Worm (Caenorhabditis elegans) whole organism, L4 larva: ENCODE measurements around the gene srg-64.

Source experiments
- D1046.2 ChIP-seq: fragments of 200-800 bp; sonication (Bioruptor generic); IDR thresholded peaks from 2 replicates; pipeline ENCODE4 v1.3.6; 2022; ENCODE audit warnings: missing genetic modification characterization, missing compliant biosample characterization
- F26F4.8 ChIP-seq: fragments of 200-800 bp; sonication (Bioruptor generic); conservative IDR thresholded peaks from 2 replicates; pipeline ENCODE4 v1.3.6; 2022; ENCODE audit warnings: missing genetic modification characterization, missing compliant biosample characterization
- F37D6.2 ChIP-seq: sonication (generic microtip); optimal IDR thresholded peaks from 2 replicates; lab custom pipeline; 2016; ENCODE audit warnings: mild to moderate bottlenecking, missing genetic modification characterization, missing compliant biosample characterization
- F49E8.2 ChIP-seq: sonication (generic microtip); optimal IDR thresholded peaks from 2 replicates; lab custom pipeline; 2016; ENCODE audit warnings: missing compliant biosample characterization, mild to moderate bottlenecking, missing genetic modification characterization, borderline replicate concordance
- T20F7.1 ChIP-seq: fragments of 200-800 bp; sonication (Bioruptor generic); optimal IDR thresholded peaks from 2 replicates; lab custom pipeline; 2018; ENCODE audit warnings: mild to moderate bottlenecking, missing genetic modification characterization, missing compliant biosample characterization
- Y75B8A.6 ChIP-seq: fragments of 200-800 bp; sonication (Bioruptor generic); IDR thresholded peaks from 2 replicates; pipeline ENCODE4 v1.3.6; 2022; ENCODE audit warnings: missing genetic modification reagents, missing genetic modification characterization, missing compliant biosample characterization
- ZK337.2 ChIP-seq: fragments of 200-800 bp; sonication (Bioruptor generic); IDR thresholded peaks from 2 replicates; pipeline ENCODE4 v1.3.6; 2022; ENCODE audit warnings: missing genetic modification reagents, missing genetic modification characterization, missing compliant biosample characterization
- ZK546.5 ChIP-seq, 2 experiments: sonication (generic microtip); optimal IDR thresholded peaks; 2 replicates each; lab custom pipeline; 2017; ENCODE audit warnings: missing biosample characterization in 2 of 2, missing genetic modification characterization in 2 of 2
- aha-1 ChIP-seq: fragments of 150-350 bp; peaks from one replicate; lab custom pipeline; 2014; ENCODE audit warnings: missing biosample characterization, missing genetic modification characterization
- aly-2 ChIP-seq: sonication (generic microtip); optimal IDR thresholded peaks from 2 replicates; lab custom pipeline; 2018; ENCODE audit warnings: missing biosample characterization, missing genetic modification characterization
- ceh-28 ChIP-seq: fragments of 150-350 bp; optimal IDR thresholded peaks from 2 replicates; lab custom pipeline; 2014; ENCODE audit warnings: missing biosample characterization, missing genetic modification reagents, missing genetic modification characterization
- ceh-44 ChIP-seq: fragments of 200-800 bp; sonication (Bioruptor generic); IDR thresholded peaks from 2 replicates; pipeline ENCODE4 v1.3.6; 2022; ENCODE audit warnings: missing genetic modification reagents, missing genetic modification characterization, missing compliant biosample characterization
- ceh-82 ChIP-seq: sonication (generic microtip); optimal IDR thresholded peaks from 2 replicates; lab custom pipeline; 2017; ENCODE audit warnings: missing biosample characterization, missing genetic modification characterization
- cey-2 ChIP-seq: sonication (generic microtip); optimal IDR thresholded peaks from 3 replicates; lab custom pipeline; 2017; ENCODE audit warnings: missing genetic modification characterization, mild to moderate bottlenecking, missing compliant biosample characterization, antibody characterized with exemption, borderline replicate concordance; ENCODE audit not compliant: insufficient read depth
- ctbp-1 ChIP-seq: fragments of 200-800 bp; sonication (Bioruptor generic); IDR thresholded peaks from 2 replicates; pipeline ENCODE4 v1.3.6; 2022; ENCODE audit warnings: missing genetic modification reagents, missing genetic modification characterization, missing compliant biosample characterization
- daf-16 ChIP-seq, 3 experiments: sonication (generic microtip); optimal IDR thresholded peaks; 2 replicates each; lab custom pipeline; 2016 to 2017; ENCODE audit warnings: missing genetic modification characterization in 3 of 3, missing genetic modification reagents in 3 of 3, mild to moderate bottlenecking in 2 of 3, missing compliant biosample characterization in 2 of 3, missing biosample characterization in 1 of 3, moderate library complexity in 1 of 3
- dmd-8 ChIP-seq: fragments of 200-800 bp; sonication (Bioruptor generic); IDR thresholded peaks from 2 replicates; pipeline ENCODE4 v1.3.6; 2022; ENCODE audit warnings: missing genetic modification characterization, missing compliant biosample characterization
- dve-1 ChIP-seq: sonication (generic microtip); optimal IDR thresholded peaks from 2 replicates; lab custom pipeline; 2017; ENCODE audit warnings: antibody characterized with exemption, mild to moderate bottlenecking, missing genetic modification characterization, missing compliant biosample characterization; ENCODE audit not compliant: insufficient read depth
- egl-43 ChIP-seq: fragments of 200-800 bp; sonication (Bioruptor generic); IDR thresholded peaks from 2 replicates; pipeline ENCODE4 v1.3.6; 2022; ENCODE audit warnings: missing genetic modification reagents, missing genetic modification characterization, missing compliant biosample characterization
- fos-1 ChIP-seq: fragments of 150-350 bp; optimal IDR thresholded peaks from 2 replicates; lab custom pipeline; 2014; ENCODE audit warnings: missing biosample characterization, missing genetic modification characterization
- hif-1 ChIP-seq, 2 experiments: sonication (generic microtip); optimal IDR thresholded peaks; 2 replicates each; lab custom pipeline; 2016 to 2017; ENCODE audit warnings: missing compliant biosample characterization in 2 of 2, missing genetic modification characterization in 2 of 2, missing genetic modification reagents in 2 of 2, missing genotype in 2 of 2, mild to moderate bottlenecking in 1 of 2
- hlh-11 ChIP-seq: fragments of 200-800 bp; sonication (Bioruptor generic); optimal IDR thresholded peaks from 2 replicates; lab custom pipeline; 2018; ENCODE audit warnings: mild to moderate bottlenecking, missing genetic modification characterization, missing compliant biosample characterization
- hmg-1.1 ChIP-seq: fragments of 200-800 bp; sonication (Bioruptor generic); IDR thresholded peaks from 2 replicates; pipeline ENCODE4 v1.3.6; 2022; ENCODE audit warnings: missing genetic modification reagents, missing genetic modification characterization, missing compliant biosample characterization
- lim-7 ChIP-seq: fragments of 200-800 bp; sonication (Bioruptor generic); IDR thresholded peaks from 2 replicates; pipeline ENCODE4 v1.3.6; 2022; ENCODE audit warnings: missing genetic modification characterization, missing compliant biosample characterization
- lin-1 ChIP-seq: fragments of 200-800 bp; sonication (Bioruptor generic); IDR thresholded peaks from 2 replicates; pipeline ENCODE4 v1.3.6; 2022; ENCODE audit warnings: missing genetic modification reagents, missing genetic modification characterization, missing compliant biosample characterization
- lin-13 ChIP-seq: fragments of 150-350 bp; optimal IDR thresholded peaks from 2 replicates; lab custom pipeline; 2014; ENCODE audit warnings: missing biosample characterization, missing genetic modification reagents, missing genetic modification characterization
- lin-38 ChIP-seq: fragments of 200-800 bp; sonication (Bioruptor generic); IDR thresholded peaks from 2 replicates; pipeline ENCODE4 v1.3.6; 2022; ENCODE audit warnings: missing genetic modification reagents, missing genetic modification characterization, missing compliant biosample characterization
- lir-3 ChIP-seq: sonication (generic microtip); optimal IDR thresholded peaks from 2 replicates; lab custom pipeline; 2016; ENCODE audit warnings: mild to moderate bottlenecking, missing genetic modification characterization, missing compliant biosample characterization
- lsy-2 ChIP-seq, 2 experiments: fragments of 150-350 bp in 1 of 2; sonication (generic microtip) in 1 of 2; optimal IDR thresholded peaks; 2 replicates each; lab custom pipeline; 2014 to 2017; ENCODE audit warnings: missing biosample characterization in 2 of 2, missing genetic modification characterization in 2 of 2
- madf-5 ChIP-seq, 2 experiments: fragments of 200-800 bp; sonication (Bioruptor generic); IDR thresholded peaks; 2 replicates each; pipeline ENCODE4 v1.3.6; 2022; ENCODE audit warnings: missing compliant biosample characterization in 2 of 2, missing genetic modification characterization in 2 of 2
- mdl-1 ChIP-seq, 2 experiments: fragments of 150-350 bp in 1 of 2; sonication (generic microtip) in 1 of 2; optimal IDR thresholded peaks; 2 replicates each; lab custom pipeline; 2014 to 2017; ENCODE audit warnings: missing biosample characterization in 2 of 2, missing genetic modification characterization in 2 of 2
- mep-1 ChIP-seq: fragments of 150-350 bp; sonication (generic microtip); optimal IDR thresholded peaks from 3 replicates; lab custom pipeline; 2014; ENCODE audit warnings: missing biosample characterization, missing genetic modification characterization
- mes-2 ChIP-seq: sonication (generic microtip); optimal IDR thresholded peaks from 2 replicates; lab custom pipeline; 2016; ENCODE audit warnings: missing genotype, mild to moderate bottlenecking, missing genetic modification characterization, missing compliant biosample characterization; ENCODE audit not compliant: poor library complexity, severe bottlenecking
- mxl-3 ChIP-seq: fragments of 200-800 bp; sonication (Bioruptor generic); optimal IDR thresholded peaks from 2 replicates; lab custom pipeline; 2018; ENCODE audit warnings: mild to moderate bottlenecking, missing genetic modification characterization, missing compliant biosample characterization
- nhr-102 ChIP-seq: sonication (generic microtip); optimal IDR thresholded peaks from 2 replicates; lab custom pipeline; 2016; ENCODE audit warnings: mild to moderate bottlenecking, missing genetic modification characterization, moderate library complexity, missing compliant biosample characterization
- nhr-11 ChIP-seq: fragments of 150-350 bp; optimal IDR thresholded peaks from 2 replicates; lab custom pipeline; 2014; ENCODE audit warnings: missing biosample characterization, missing genetic modification characterization
- nhr-237 ChIP-seq: sonication (generic microtip); optimal IDR thresholded peaks from 2 replicates; lab custom pipeline; 2017; ENCODE audit warnings: missing biosample characterization, missing genetic modification characterization
- nhr-41 ChIP-seq: fragments of 200-800 bp; sonication (Bioruptor generic); IDR thresholded peaks from 2 replicates; pipeline ENCODE4 v1.3.6; 2022; ENCODE audit warnings: missing genetic modification reagents, missing genetic modification characterization, missing compliant biosample characterization
- nhr-48 ChIP-seq: sonication (generic microtip); optimal IDR thresholded peaks from 2 replicates; lab custom pipeline; 2016; ENCODE audit warnings: mild to moderate bottlenecking, missing genetic modification characterization, missing compliant biosample characterization
- nhr-77 ChIP-seq: fragments of 150-350 bp; optimal IDR thresholded peaks from 2 replicates; lab custom pipeline; 2014; ENCODE audit warnings: missing biosample characterization, missing genetic modification characterization
- pha-4 ChIP-seq, 2 experiments: fragments of 150-350 bp in 1 of 2; fragments of 200-800 bp in 1 of 2; sonication (Bioruptor generic) in 1 of 2; IDR thresholded peaks in 1 of 2; optimal IDR thresholded peaks in 1 of 2; 2 replicates each; pipeline versions ENCODE4 v1.3.6 to Lab custom; 2014 to 2022; ENCODE audit warnings: missing genetic modification characterization in 2 of 2, missing genetic modification reagents in 2 of 2, missing biosample characterization in 1 of 2, missing compliant biosample characterization in 1 of 2
- php-3 ChIP-seq: fragments of 200-800 bp; sonication (Bioruptor generic); IDR thresholded peaks from 2 replicates; pipeline ENCODE4 v1.3.6; 2022; ENCODE audit warnings: missing genetic modification reagents, missing genetic modification characterization, missing compliant biosample characterization
- pqm-1 ChIP-seq: sonication (generic microtip); optimal IDR thresholded peaks from 2 replicates; lab custom pipeline; 2017; ENCODE audit warnings: missing biosample characterization, missing genetic modification characterization
- rbr-2 ChIP-seq: sonication (generic microtip); optimal IDR thresholded peaks from 2 replicates; lab custom pipeline; 2016; ENCODE audit warnings: missing genotype, missing genetic modification characterization, missing compliant biosample characterization
- saeg-2 ChIP-seq: fragments of 200-800 bp; sonication (Bioruptor generic); IDR thresholded peaks from 2 replicates; pipeline ENCODE4 v1.3.6; 2022; ENCODE audit warnings: missing genetic modification reagents, missing genetic modification characterization, missing compliant biosample characterization
- spr-1 ChIP-seq: sonication (generic microtip); optimal IDR thresholded peaks from 2 replicates; lab custom pipeline; 2016; ENCODE audit warnings: mild to moderate bottlenecking, missing genetic modification characterization, missing compliant biosample characterization
- spr-3 ChIP-seq: fragments of 200-800 bp; sonication (Bioruptor generic); optimal IDR thresholded peaks from 2 replicates; lab custom pipeline; 2018; ENCODE audit warnings: mild to moderate bottlenecking, missing genetic modification characterization, missing compliant biosample characterization
- tag-97 ChIP-seq: fragments of 200-800 bp; sonication (Bioruptor generic); IDR thresholded peaks from 2 replicates; pipeline ENCODE4 v1.3.6; 2022; ENCODE audit warnings: missing genetic modification characterization, missing compliant biosample characterization
- tra-1 ChIP-seq: fragments of 200-800 bp; sonication (Bioruptor generic); IDR thresholded peaks from 2 replicates; pipeline ENCODE4 v1.3.6; 2022; ENCODE audit warnings: missing genetic modification reagents, missing genetic modification characterization, missing compliant biosample characterization
- unc-39 ChIP-seq: sonication (generic microtip); optimal IDR thresholded peaks from 2 replicates; lab custom pipeline; 2017; ENCODE audit warnings: missing biosample characterization, missing genetic modification characterization

The srg-64 gene

DNA sequence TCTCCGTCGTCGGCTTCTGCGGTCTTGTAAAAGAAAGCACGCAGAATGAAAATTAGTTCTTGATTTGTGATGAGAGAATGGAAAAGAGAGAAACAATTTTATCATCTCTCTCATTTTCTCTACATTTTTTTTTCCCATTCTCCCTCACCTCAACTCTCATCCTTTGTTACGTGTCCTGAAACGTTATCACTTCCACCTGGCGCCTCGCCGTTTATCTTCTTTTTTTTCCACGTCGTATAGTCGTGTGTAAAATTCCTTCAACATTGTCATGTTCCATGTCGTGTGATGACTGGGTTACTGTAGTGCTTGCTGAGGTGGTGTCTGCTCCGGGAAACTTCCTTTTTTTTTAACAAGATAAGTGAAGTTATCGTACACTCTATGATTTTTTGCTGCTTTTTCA lies 39.1 kb upstream of the srg-64 start:
- peak; percentile 98 for TF ChIP-seq pqm-1 (tag; lab: Kevin White, UChicago)
- no peak for TF ChIP-seq F37D6.2 (tag; lab: Kevin White, UChicago)
- TF ChIP-seq mdl-1 (tag; optimal IDR thresholded peaks at IDR 0.05; lab: Kevin White, UChicago) = peak in 1 of 2 experiments; percentile 61
- TF ChIP-seq nhr-41 = no peak
- no peak for TF ChIP-seq ceh-82 (tag; lab: Kevin White, UChicago)
- TF ChIP-seq mes-2 (tag; lab: Kevin White, UChicago) = peak; percentile 42
- no peak for TF ChIP-seq F49E8.2 (tag; lab: Kevin White, UChicago)
- no peak for TF ChIP-seq F26F4.8 (GFP tag; lab: Robert Waterston, UW)
- no peak for TF ChIP-seq Y75B8A.6 (GFP tag; lab: Robert Waterston, UW)
- TF ChIP-seq aha-1 (tag; lab: Kevin White, UChicago) = peak; percentile 92
- TF ChIP-seq nhr-237 (tag; lab: Kevin White, UChicago) = no peak
- peak; percentile 19; the same call in 1 of the 2 replicates for TF ChIP-seq pha-4 (GFP tag; IDR thresholded peaks at IDR 0.05; lab: Robert Waterston, UW)
- no peak for TF ChIP-seq pha-4 (tag; optimal IDR thresholded peaks at IDR 0.05; lab: Kevin White, UChicago)
- no peak for TF ChIP-seq ZK337.2 (GFP tag; lab: Robert Waterston, UW)
- TF ChIP-seq ZK546.5 (tag; optimal IDR thresholded peaks at IDR 0.05; lab: Kevin White, UChicago) = no peak
- peak; percentile 70 for TF ChIP-seq nhr-48 (tag; lab: Kevin White, UChicago)
- no peak for TF ChIP-seq D1046.2 (GFP tag; lab: Robert Waterston, UW)
- TF ChIP-seq madf-5 (GFP tag; IDR thresholded peaks at IDR 0.05; lab: Robert Waterston, UW) = no peak
- TF ChIP-seq lir-3 (tag; lab: Kevin White, UChicago) = no peak
- peak; percentile 35 for TF ChIP-seq lin-13 (GFP tag; lab: Kevin White, UChicago)
- peak in 1 of 2 experiments; percentile 80 for TF ChIP-seq hif-1 (tag; optimal IDR thresholded peaks at IDR 0.05; lab: Kevin White, UChicago)
- peak; percentile 76 for TF ChIP-seq mep-1 (tag; lab: Kevin White, UChicago)
- no peak for TF ChIP-seq rbr-2 (tag; lab: Kevin White, UChicago)
- no peak for TF ChIP-seq spr-1 (tag; lab: Kevin White, UChicago)
- TF ChIP-seq nhr-102 (tag; lab: Kevin White, UChicago) = peak; percentile 37
- TF ChIP-seq dmd-8 = no peak
- 0 out of 2 replicates have a peak, but pooled peaks have one; percentile 31 for TF ChIP-seq hmg-1.1 (GFP tag; lab: Robert Waterston, UW)
- TF ChIP-seq fos-1 = no peak
- no peak for TF ChIP-seq tag-97 (GFP tag; lab: Robert Waterston, UW)
- peak; percentile 72 for TF ChIP-seq mxl-3 (GFP tag; lab: Kevin White, UChicago)
- TF ChIP-seq hlh-11 = peak; percentile 94
- TF ChIP-seq aly-2 (tag; lab: Kevin White, UChicago) = no peak
- TF ChIP-seq egl-43 (GFP tag; lab: Robert Waterston, UW) = no peak
- TF ChIP-seq ctbp-1 (GFP tag; lab: Robert Waterston, UW) = 0 out of 2 replicates have a peak, but pooled peaks have one; percentile 11
- TF ChIP-seq tra-1 (GFP tag; lab: Robert Waterston, UW) = peak; percentile 65
- no peak for TF ChIP-seq unc-39 (tag; lab: Kevin White, UChicago)
- peak; percentile 42 for TF ChIP-seq lin-38
- TF ChIP-seq saeg-2 (GFP tag; lab: Robert Waterston, UW) = no peak
- TF ChIP-seq nhr-11 (tag; lab: Kevin White, UChicago) = peak; percentile 34
- TF ChIP-seq T20F7.1 (GFP tag; lab: Kevin White, UChicago) = peak; percentile 65
- TF ChIP-seq daf-16 (GFP tag; optimal IDR thresholded peaks at IDR 0.05; lab: Kevin White, UChicago) = peak in 1 of 2 experiments; percentile 29
- peak; percentile 78 for TF ChIP-seq daf-16 (tag; optimal IDR thresholded peaks at IDR 0.05; lab: Kevin White, UChicago)
- TF ChIP-seq ceh-44 (GFP tag; lab: Robert Waterston, UW) = no peak
- TF ChIP-seq lsy-2 (tag; optimal IDR thresholded peaks at IDR 0.05; lab: Kevin White, UChicago) = peak; percentile 34 to 89
- no peak for TF ChIP-seq ceh-28 (tag; lab: Kevin White, UChicago)
- no peak for TF ChIP-seq lim-7 (GFP tag; lab: Robert Waterston, UW)
- peak; percentile 94 for TF ChIP-seq dve-1 (tag; lab: Kevin White, UChicago)
- TF ChIP-seq spr-3 (GFP tag; lab: Kevin White, UChicago) = no peak
- TF ChIP-seq lin-1 = peak; percentile 90
- TF ChIP-seq cey-2 (tag; lab: Kevin White, UChicago) = no peak
- TF ChIP-seq nhr-77 (tag; lab: Kevin White, UChicago) = peak; percentile 69
- TF ChIP-seq php-3 = peak; percentile 53; the same call in 1 of the 2 replicates
